Worm (Caenorhabditis elegans) whole organism, mixed stage, embryonic: ENCODE results near the gene sdz-28.

Experiments used
- M03D4.4 ChIP-seq: sonication (generic microtip); optimal IDR thresholded peaks from 2 replicates; lab custom pipeline; 2017; ENCODE audit warnings: mild to moderate bottlenecking, missing genetic modification characterization, missing compliant biosample characterization
- blmp-1 ChIP-seq: fragments of 150-350 bp; optimal IDR thresholded peaks from 2 replicates; lab custom pipeline; 2014; ENCODE audit warnings: missing biosample characterization, missing genetic modification characterization
- ceh-39 ChIP-seq: fragments of 150-350 bp; optimal IDR thresholded peaks from 2 replicates; lab custom pipeline; 2014; ENCODE audit warnings: missing biosample characterization, missing genetic modification characterization
- ceh-43 ChIP-seq: fragments of 200-800 bp; sonication (Bioruptor generic); optimal IDR thresholded peaks from 2 replicates; lab custom pipeline; 2018; ENCODE audit warnings: mild to moderate bottlenecking, missing genetic modification characterization, moderate library complexity, missing compliant biosample characterization
- ceh-83 ChIP-seq: fragments of 200-800 bp; sonication (Bioruptor generic); optimal IDR thresholded peaks from 2 replicates; lab custom pipeline; 2018; ENCODE audit warnings: mild to moderate bottlenecking, missing genetic modification characterization, missing compliant biosample characterization
- ces-1 ChIP-seq: fragments of 150-350 bp; optimal IDR thresholded peaks from 2 replicates; lab custom pipeline; 2014; ENCODE audit warnings: missing biosample characterization, missing genetic modification reagents, missing genetic modification characterization
- cnd-1 ChIP-seq: fragments of 200-800 bp; sonication (Bioruptor generic); optimal IDR thresholded peaks from 2 replicates; lab custom pipeline; 2018; ENCODE audit warnings: mild to moderate bottlenecking, missing genetic modification characterization, missing compliant biosample characterization
- drap-1 ChIP-seq: fragments of 200-800 bp; sonication (Bioruptor generic); optimal IDR thresholded peaks from 3 replicates; lab custom pipeline; 2018; ENCODE audit warnings: mild to moderate bottlenecking, missing genetic modification characterization, missing compliant biosample characterization
- elt-1 ChIP-seq: sonication (generic microtip); optimal IDR thresholded peaks from 2 replicates; lab custom pipeline; 2017; ENCODE audit warnings: missing genetic modification characterization, mild to moderate bottlenecking, missing compliant biosample characterization, antibody characterized with exemption, moderate library complexity, borderline replicate concordance; ENCODE audit not compliant: insufficient read depth
- ham-2 ChIP-seq: fragments of 200-800 bp; sonication (Bioruptor generic); optimal IDR thresholded peaks from 2 replicates; lab custom pipeline; 2018; ENCODE audit warnings: mild to moderate bottlenecking, missing genetic modification characterization, missing compliant biosample characterization
- hlh-1 ChIP-seq: fragments of 150-350 bp; optimal IDR thresholded peaks from 2 replicates; lab custom pipeline; 2014; ENCODE audit warnings: missing biosample characterization, missing genetic modification reagents, missing genetic modification characterization
- lin-13 ChIP-seq: fragments of 150-350 bp; optimal IDR thresholded peaks from 2 replicates; lab custom pipeline; 2014; ENCODE audit warnings: missing biosample characterization, missing genetic modification characterization
- lin-32 ChIP-seq: fragments of 200-800 bp; sonication (Bioruptor generic); optimal IDR thresholded peaks from 2 replicates; lab custom pipeline; 2018; ENCODE audit warnings: mild to moderate bottlenecking, missing genetic modification characterization, missing compliant biosample characterization
- lsy-2 ChIP-seq: fragments of 150-350 bp; optimal IDR thresholded peaks from 2 replicates; lab custom pipeline; 2014; ENCODE audit warnings: missing biosample characterization, missing genetic modification characterization
- mab-5 ChIP-seq: fragments of 150-350 bp; optimal IDR thresholded peaks from 2 replicates; lab custom pipeline; 2014; ENCODE audit warnings: missing biosample characterization, missing genetic modification characterization
- mep-1 ChIP-seq: fragments of 150-350 bp; optimal IDR thresholded peaks from 2 replicates; lab custom pipeline; 2017; ENCODE audit warnings: missing biosample characterization, missing genetic modification reagents, missing genetic modification characterization, inconsistent platforms
- mls-2 ChIP-seq: sonication (generic microtip); optimal IDR thresholded peaks from 2 replicates; lab custom pipeline; 2016; ENCODE audit warnings: mild to moderate bottlenecking, missing genetic modification characterization, moderate library complexity, missing compliant biosample characterization
- nhr-12 ChIP-seq: fragments of 150-350 bp; optimal IDR thresholded peaks from 2 replicates; lab custom pipeline; 2014; ENCODE audit warnings: missing biosample characterization, missing genetic modification characterization
- nhr-2 ChIP-seq: fragments of 150-350 bp; optimal IDR thresholded peaks from 2 replicates; lab custom pipeline; 2014; ENCODE audit warnings: missing biosample characterization, missing genetic modification characterization
- nhr-237 ChIP-seq: fragments of 150-350 bp; optimal IDR thresholded peaks from 2 replicates; lab custom pipeline; 2014; ENCODE audit warnings: missing biosample characterization, missing genetic modification characterization
- nhr-76 ChIP-seq: sonication (generic microtip); optimal IDR thresholded peaks from 2 replicates; lab custom pipeline; 2017; ENCODE audit warnings: missing biosample characterization, missing genetic modification characterization
- pha-4 ChIP-seq: fragments of 150-350 bp; optimal IDR thresholded peaks from 2 replicates; lab custom pipeline; 2018; ENCODE audit warnings: missing biosample characterization, missing genetic modification reagents, missing genetic modification characterization
- sem-2 ChIP-seq: fragments of 200-800 bp; sonication (Bioruptor generic); optimal IDR thresholded peaks from 2 replicates; lab custom pipeline; 2018; ENCODE audit warnings: mild to moderate bottlenecking, missing genetic modification characterization, missing compliant biosample characterization
- sptf-1 ChIP-seq: sonication (generic microtip); optimal IDR thresholded peaks from 2 replicates; lab custom pipeline; 2017; ENCODE audit warnings: mild to moderate bottlenecking, missing genetic modification characterization, moderate library complexity, missing compliant biosample characterization
- unc-120 ChIP-seq: sonication (generic microtip); optimal IDR thresholded peaks from 2 replicates; lab custom pipeline; 2017; ENCODE audit warnings: missing genetic modification characterization, missing compliant biosample characterization; ENCODE audit not compliant: poor library complexity, severe bottlenecking
- zip-8 ChIP-seq: fragments of 150-350 bp; optimal IDR thresholded peaks from 2 replicates; lab custom pipeline; 2014; ENCODE audit warnings: missing biosample characterization, missing genetic modification characterization
- ztf-11 ChIP-seq: fragments of 150-350 bp; optimal IDR thresholded peaks from 2 replicates; lab custom pipeline; 2014; ENCODE audit warnings: missing biosample characterization, missing genetic modification characterization

The sdz-28 gene

DNA sequence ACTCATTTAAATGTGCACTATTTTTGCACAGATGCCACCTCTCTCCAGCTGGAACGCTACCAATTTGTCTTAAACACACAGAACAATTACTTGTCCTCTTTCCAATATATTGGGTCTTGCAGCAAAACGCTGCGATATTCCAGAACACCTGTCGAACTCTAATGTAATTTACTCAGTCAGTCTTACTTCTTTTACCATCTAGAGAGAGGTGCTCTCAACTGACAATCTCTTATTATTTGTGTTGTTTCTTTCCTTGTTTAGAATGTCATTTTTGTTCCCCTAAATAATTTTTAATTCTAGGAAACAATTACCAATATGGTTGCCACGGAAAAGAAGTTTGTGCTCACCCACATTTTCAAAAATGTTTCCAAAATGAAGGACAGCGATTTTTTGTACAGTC, at the start of gene sdz-28:
TSS of gene sdz-28 (plus strand) at position 301 of the 400 bp plus-strand sequence.
- TF ChIP-seq ceh-39 (tag; lab: Kevin White, UChicago) = peak; percentile 38
- no peak for TF ChIP-seq zip-8 (tag; lab: Kevin White, UChicago)
- TF ChIP-seq ham-2 (GFP tag; lab: Kevin White, UChicago) = no peak
- TF ChIP-seq sptf-1 (tag; lab: Kevin White, UChicago) = no peak

DNA sequence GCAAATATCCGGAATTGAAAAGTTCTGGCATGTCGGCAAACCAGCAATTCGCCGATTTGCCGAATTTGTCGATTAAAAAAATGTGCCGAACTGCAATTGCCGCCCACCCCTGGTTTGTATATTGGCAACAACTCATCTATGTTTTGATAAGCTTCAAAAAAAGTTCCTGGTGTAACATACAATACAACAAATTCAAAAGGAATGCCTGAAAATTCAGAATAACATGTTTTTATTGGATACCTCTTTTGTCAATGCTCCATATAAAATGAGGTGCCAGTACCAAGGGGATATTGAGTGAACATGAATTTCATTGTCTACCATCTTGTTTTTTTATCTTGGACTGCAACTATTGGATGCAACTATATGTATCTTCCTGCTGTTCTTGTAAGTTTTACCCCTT, 49.6 kb upstream of the sdz-28 start, which contains the start of gene T16A1.4:
TSS of gene T16A1.4 (plus strand) at position 301 of the 400 bp plus-strand sequence.
- no peak for TF ChIP-seq mls-2 (tag; lab: Kevin White, UChicago)
- no peak for TF ChIP-seq ceh-83
- no peak for TF ChIP-seq nhr-237 (tag; lab: Kevin White, UChicago)
- no peak for TF ChIP-seq ham-2 (GFP tag; lab: Kevin White, UChicago)
- no peak for TF ChIP-seq ztf-11 (tag; lab: Kevin White, UChicago)
- no peak for TF ChIP-seq pha-4
- no peak for TF ChIP-seq unc-120
- no peak for TF ChIP-seq mab-5 (tag; lab: Kevin White, UChicago)

DNA sequence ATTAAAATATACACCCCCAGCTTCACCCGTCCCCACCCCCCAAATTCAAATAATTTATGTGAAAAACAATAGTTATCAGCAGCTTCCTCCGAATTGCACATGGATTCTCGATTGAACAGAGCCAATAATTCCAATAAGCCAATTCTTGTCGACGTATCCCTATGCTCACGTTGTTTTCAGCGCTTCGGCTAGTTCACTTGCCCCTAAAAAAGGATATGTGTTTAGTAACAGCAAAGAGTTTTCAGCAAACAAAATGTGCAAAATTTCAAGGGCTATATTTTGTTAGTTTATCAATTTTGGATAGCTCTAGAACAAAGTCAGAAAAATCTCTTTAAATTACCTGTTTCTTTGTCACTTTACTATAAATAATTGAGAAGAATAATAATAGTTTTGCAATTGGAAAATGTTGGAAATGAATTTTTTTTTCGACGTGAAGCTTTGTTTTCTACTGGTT, 47.1 kb upstream of the sdz-28 start, which contains the start of the genes T16A1.5 and fbxc-49:
TSS of gene T16A1.5 (minus strand) at position 101 of the 454 bp plus-strand sequence.
TSS of gene fbxc-49 (plus strand) at position 404 of the 454 bp plus-strand sequence.
- TF ChIP-seq ceh-39 (tag; lab: Kevin White, UChicago) = no peak
- TF ChIP-seq nhr-76 (tag; lab: Kevin White, UChicago) = no peak
- TF ChIP-seq drap-1 (GFP tag; lab: Kevin White, UChicago) = no peak
- TF ChIP-seq M03D4.4 = no peak
- TF ChIP-seq mls-2 (tag; lab: Kevin White, UChicago) = no peak
- no peak for TF ChIP-seq cnd-1 (tag; lab: Kevin White, UChicago)
- TF ChIP-seq ztf-11 (tag; lab: Kevin White, UChicago) = no peak
- TF ChIP-seq, all 35 proteins: peak for 0

DNA sequence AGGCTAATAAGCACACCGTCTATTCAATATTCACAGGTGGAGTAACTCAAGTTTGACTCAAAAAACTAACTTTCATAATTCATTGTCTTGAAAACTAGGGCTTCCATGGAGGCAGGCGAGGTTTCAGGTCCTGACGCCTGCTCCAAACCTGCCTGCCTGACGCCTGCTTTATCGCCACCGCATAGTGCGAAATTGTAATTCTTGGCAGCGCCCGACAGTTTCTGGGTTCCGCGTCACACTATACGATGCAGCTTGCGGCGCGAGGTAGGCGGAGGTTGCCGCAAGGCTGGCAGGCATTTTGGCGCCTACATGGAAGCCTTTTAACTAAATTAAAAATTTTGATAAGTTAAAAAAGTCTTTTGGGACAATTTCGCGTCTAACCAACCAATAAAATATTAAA, 43.7 kb upstream of the sdz-28 start:
- TF ChIP-seq ceh-43 (GFP tag; lab: Kevin White, UChicago) = no peak

DNA sequence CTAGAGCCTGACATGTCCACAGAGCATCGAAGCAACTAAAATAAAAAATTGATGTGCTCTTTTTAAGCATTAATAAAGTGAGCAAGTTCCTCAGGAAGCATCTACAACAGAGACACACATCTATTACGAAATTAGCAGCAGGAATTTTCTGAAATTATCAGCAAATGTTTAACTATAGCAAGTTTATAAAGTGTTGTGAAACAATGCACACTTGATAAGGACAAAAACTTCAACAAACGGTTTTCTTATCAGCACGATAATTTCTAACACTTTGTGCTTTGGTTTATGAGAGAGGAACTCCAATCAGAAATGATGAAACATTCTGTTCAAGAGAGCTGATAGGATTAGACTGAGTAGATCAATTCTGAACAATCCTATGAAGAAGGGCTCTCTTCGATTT, 40.3 kb upstream of the sdz-28 start, which contains the start of gene trpl-5:
TSS of gene trpl-5 (minus strand) at position 32 of the 400 bp plus-strand sequence.
- no peak for TF ChIP-seq ceh-43 (GFP tag; lab: Kevin White, UChicago)
- no peak for TF ChIP-seq mab-5 (tag; lab: Kevin White, UChicago)
- TF ChIP-seq nhr-237 (tag; lab: Kevin White, UChicago) = no peak
- no peak for TF ChIP-seq elt-1 (tag; lab: Kevin White, UChicago)
- TF ChIP-seq lsy-2 (tag; lab: Kevin White, UChicago) = no peak
- TF ChIP-seq nhr-2 (tag; lab: Kevin White, UChicago) = no peak
- TF ChIP-seq nhr-12 (tag; lab: Kevin White, UChicago) = no peak
- TF ChIP-seq mep-1 = no peak

DNA sequence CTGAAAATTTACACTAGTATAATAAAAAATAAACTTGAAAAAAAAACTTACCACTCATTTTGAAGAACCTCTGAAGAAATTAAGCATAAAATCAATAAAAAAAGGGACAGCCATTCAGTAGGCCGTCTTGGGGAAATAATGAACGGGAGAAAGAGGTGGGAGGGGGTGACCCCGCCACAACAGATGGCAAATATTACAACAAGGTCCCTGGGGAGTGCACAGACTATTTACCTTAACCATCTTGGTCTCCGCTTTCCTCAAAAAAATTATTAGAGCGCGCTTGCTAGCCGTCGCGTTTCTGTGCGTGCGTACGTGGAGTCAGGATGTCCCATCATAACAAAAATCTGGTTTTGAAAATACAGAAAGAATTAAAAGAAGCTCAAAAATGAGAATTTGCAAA, 38.9 kb upstream of the sdz-28 start, which contains the start of gene T16A1.10:
TSS of gene T16A1.10 (minus strand) at position 123 of the 400 bp plus-strand sequence.
- no peak for TF ChIP-seq zip-8 (tag; lab: Kevin White, UChicago)
- no peak for TF ChIP-seq ceh-39 (tag; lab: Kevin White, UChicago)
- peak; percentile 2 for TF ChIP-seq lin-13 (tag; lab: Kevin White, UChicago)
- no peak for TF ChIP-seq ztf-11 (tag; lab: Kevin White, UChicago)
- no peak for TF ChIP-seq mls-2 (tag; lab: Kevin White, UChicago)
- TF ChIP-seq drap-1 (GFP tag; lab: Kevin White, UChicago) = no peak
- TF ChIP-seq ces-1 (GFP tag; lab: Kevin White, UChicago) = no peak
- no peak for TF ChIP-seq sem-2 (GFP tag; lab: Kevin White, UChicago)
- peak; percentile 82 for TF ChIP-seq lin-32 (GFP tag; lab: Kevin White, UChicago)
- TF ChIP-seq mep-1 = no peak
- TF ChIP-seq blmp-1 (tag; lab: Kevin White, UChicago) = no peak
- TF ChIP-seq mab-5 (tag; lab: Kevin White, UChicago) = no peak
- no peak for TF ChIP-seq ceh-83
- TF ChIP-seq hlh-1 = peak; percentile 1
- peak; percentile 62 for TF ChIP-seq cnd-1 (tag; lab: Kevin White, UChicago)
- TF ChIP-seq nhr-76 (tag; lab: Kevin White, UChicago) = no peak
